Fruit fly (Drosophila melanogaster): ENCODE data around the gene fz.

fz gene

dm6 chr3L:14410146-14410676, 136.1 kb downstream of the fz start, which contains the start of gene CG3919 (continued):
- peak; percentile 79 for TF ChIP-seq eg (GFP tag; IDR thresholded peaks at IDR 0.05)
- peak; percentile 94 for TF ChIP-seq CG3919 (GFP tag; optimal IDR thresholded peaks at IDR 0.05)
- TF ChIP-seq CG16779 (tag; optimal IDR thresholded peaks at IDR 0.05): peak; percentile 21
- TF ChIP-seq Blimp-1 (GFP tag; optimal IDR thresholded peaks at IDR 0.05): peak; percentile 25
- peak; percentile 60 for TF ChIP-seq achi (GFP tag; optimal IDR thresholded peaks at IDR 0.05)
- peak; percentile 79 for TF ChIP-seq lz (GFP tag; optimal IDR thresholded peaks at IDR 0.05)
- TF ChIP-seq CG31627 (GFP tag; optimal IDR thresholded peaks at IDR 0.05): peak; percentile 75
- peak; percentile 79 for TF ChIP-seq Hr39 (GFP tag; optimal IDR thresholded peaks at IDR 0.05)
- TF ChIP-seq CG6276 (GFP tag; optimal IDR thresholded peaks at IDR 0.05): peak; percentile 65
- peak; percentile 39 for TF ChIP-seq dsx (GFP tag; optimal IDR thresholded peaks at IDR 0.05; ENCODE audit: poor library complexity, severe bottlenecking)
- TF ChIP-seq Sox14 (GFP tag; optimal IDR thresholded peaks at IDR 0.05): peak; percentile 65
- TF ChIP-seq spab (GFP tag; optimal IDR thresholded peaks at IDR 0.05): peak; percentile 27
- peak; percentile 11 for TF ChIP-seq CG11294 (GFP tag; IDR thresholded peaks at IDR 0.05)
- TF ChIP-seq Gug (GFP tag; IDR thresholded peaks at IDR 0.05): peak; percentile 33; the same call in 1 of the 2 replicates
- peak; percentile 26 for TF ChIP-seq CG8632 (GFP tag; optimal IDR thresholded peaks at IDR 0.05)
- peak; percentile 64 to 65 for TF ChIP-seq ss (GFP tag; optimal IDR thresholded peaks at IDR 0.05)
- peak; percentile 66 for TF ChIP-seq Hr4 (GFP tag; optimal IDR thresholded peaks at IDR 0.05)
- peak; percentile 67 for TF ChIP-seq Hr38 (GFP tag; optimal IDR thresholded peaks at IDR 0.05)
- TF ChIP-seq CG6163 (GFP tag; IDR thresholded peaks at IDR 0.05): peak; percentile 80

dm6 chr3L:14410892-14411291, 136.7 kb downstream of the fz start:
- TF ChIP-seq CG3919 (GFP tag; optimal IDR thresholded peaks at IDR 0.05): no peak
- no peak for TF ChIP-seq CG11762 (GFP tag; optimal IDR thresholded peaks at IDR 0.05; ENCODE audit: insufficient read depth)
- no peak for TF ChIP-seq Lpt (GFP tag; optimal IDR thresholded peaks at IDR 0.05)
- TF ChIP-seq CG8632 (GFP tag; optimal IDR thresholded peaks at IDR 0.05): peak; percentile 54
- TF ChIP-seq Sox14 (GFP tag; optimal IDR thresholded peaks at IDR 0.05): peak; percentile 6
- TF ChIP-seq dsx (GFP tag; optimal IDR thresholded peaks at IDR 0.05; ENCODE audit: poor library complexity, severe bottlenecking): peak; percentile 15
- TF ChIP-seq vri (GFP tag; optimal IDR thresholded peaks at IDR 0.05): peak; percentile 18
- peak; percentile 78 for TF ChIP-seq Eip78C (GFP tag)
- peak; percentile 23 for TF ChIP-seq dac (GFP tag; optimal IDR thresholded peaks at IDR 0.05)
- TF ChIP-seq topi (GFP tag; optimal IDR thresholded peaks at IDR 0.05): peak; percentile 20
- peak; percentile 10 for TF ChIP-seq Eip75B (GFP tag; optimal IDR thresholded peaks at IDR 0.05)
- no peak for TF ChIP-seq CG11294 (GFP tag; IDR thresholded peaks at IDR 0.05)
- TF ChIP-seq acj6 (GFP tag; optimal IDR thresholded peaks at IDR 0.05): peak; percentile 38
- TF ChIP-seq Ets96B (tag; optimal IDR thresholded peaks at IDR 0.05): peak; percentile 44
- no peak for TF ChIP-seq CG32006 (GFP tag; optimal IDR thresholded peaks at IDR 0.05)
- TF ChIP-seq pdm3 (GFP tag; optimal IDR thresholded peaks at IDR 0.05): peak; percentile 29
- no peak for TF ChIP-seq CG6276 (GFP tag; optimal IDR thresholded peaks at IDR 0.05)
- peak; percentile 25 for TF ChIP-seq fd59A (GFP tag; optimal IDR thresholded peaks at IDR 0.05)
- peak; percentile 12 for TF ChIP-seq CG4318 (GFP tag; optimal IDR thresholded peaks at IDR 0.05)
- peak; percentile 28 for TF ChIP-seq CG10631 (GFP tag; optimal IDR thresholded peaks at IDR 0.05)
- TF ChIP-seq net (GFP tag; optimal IDR thresholded peaks at IDR 0.05): no peak
- peak; percentile 29 for TF ChIP-seq CG6854 (GFP tag; optimal IDR thresholded peaks at IDR 0.05)
- TF ChIP-seq Hr4 (GFP tag; optimal IDR thresholded peaks at IDR 0.05): peak; percentile 33
- TF ChIP-seq Smox (GFP tag; optimal IDR thresholded peaks at IDR 0.05): no peak
- TF ChIP-seq CG7368 (GFP tag; optimal IDR thresholded peaks at IDR 0.05): no peak
- TF ChIP-seq esn (GFP tag; optimal IDR thresholded peaks at IDR 0.05): peak; percentile 52
- no peak for TF ChIP-seq Eip93F (GFP tag; optimal IDR thresholded peaks at IDR 0.05)
- peak; percentile 57 for TF ChIP-seq CG3032 (tag; optimal IDR thresholded peaks at IDR 0.05)
- TF ChIP-seq CG6163 (GFP tag; IDR thresholded peaks at IDR 0.05): peak; percentile 63; the same call in 2 of the 3 replicates
- peak; percentile 43; the same call in 2 of the 3 replicates for TF ChIP-seq CG8119 (GFP tag; IDR thresholded peaks at IDR 0.05)
- peak; percentile 49 for TF ChIP-seq OdsH (GFP tag; optimal IDR thresholded peaks at IDR 0.05)
- peak in 1 of 2 experiments; percentile 34 for TF ChIP-seq ss (GFP tag; optimal IDR thresholded peaks at IDR 0.05)
- TF ChIP-seq CG9139 (GFP tag; optimal IDR thresholded peaks at IDR 0.05): no peak
- no peak for TF ChIP-seq fd85E (GFP tag; optimal IDR thresholded peaks at IDR 0.05)
- TF ChIP-seq CG1621 (tag; optimal IDR thresholded peaks at IDR 0.05): peak; percentile 63
- TF ChIP-seq Hr39 (GFP tag; optimal IDR thresholded peaks at IDR 0.05): peak; percentile 11
- TF ChIP-seq CG15336 (GFP tag; IDR thresholded peaks at IDR 0.05): peak; percentile 56
- no peak for TF ChIP-seq Blimp-1 (GFP tag; optimal IDR thresholded peaks at IDR 0.05)
- peak; percentile 60 for TF ChIP-seq Met (GFP tag; optimal IDR thresholded peaks at IDR 0.05)
- TF ChIP-seq eg (GFP tag; IDR thresholded peaks at IDR 0.05): peak; percentile 46; the same call in 2 of the 3 replicates
- no peak for TF ChIP-seq spab (GFP tag; optimal IDR thresholded peaks at IDR 0.05)
- TF ChIP-seq achi (GFP tag; optimal IDR thresholded peaks at IDR 0.05): peak; percentile 57
- no peak for TF ChIP-seq Gug (GFP tag; IDR thresholded peaks at IDR 0.05)

Data from whole organism, prepupa.